Fruit fly (Drosophila melanogaster) whole organism, wandering third instar larva: ENCODE data around the gene Nubp2.

Experiments used
- Abd-B ChIP-seq: fragments of >200 bp; optimal IDR thresholded peaks from 2 replicates; lab custom pipeline; 2017; ENCODE audit warnings: missing biosample characterization, missing genetic modification characterization
- CG32264 ChIP-seq: fragments of 200-800 bp; sonication (Bioruptor generic); optimal IDR thresholded peaks from 2 replicates; lab custom pipeline; 2016; ENCODE audit warnings: missing biosample characterization, missing genetic modification characterization
- CG9705 ChIP-seq: fragments of 200-800 bp; sonication (Bioruptor generic); optimal IDR thresholded peaks from 2 replicates; lab custom pipeline; 2018; ENCODE audit warnings: missing biosample characterization, mild to moderate bottlenecking, missing genetic modification characterization
- CrebA ChIP-seq: fragments of 200-800 bp; sonication (Bioruptor generic); optimal IDR thresholded peaks from 2 replicates; lab custom pipeline; 2016; ENCODE audit warnings: missing biosample characterization, mild to moderate bottlenecking, missing genetic modification characterization, borderline replicate concordance
- GATAd ChIP-seq: sonication (Bioruptor generic); optimal IDR thresholded peaks from 2 replicates; lab custom pipeline; 2016; ENCODE audit warnings: missing biosample characterization, missing genetic modification characterization
- HLH106 ChIP-seq: fragments of 200-800 bp; optimal IDR thresholded peaks from 3 replicates; lab custom pipeline; 2019; ENCODE audit warnings: missing biosample characterization, mild to moderate bottlenecking, missing genetic modification characterization, moderate library complexity
- Hnf4 ChIP-seq: fragments of 200-800 bp; sonication (Bioruptor generic); optimal IDR thresholded peaks from 2 replicates; lab custom pipeline; 2016; ENCODE audit warnings: missing biosample characterization, mild to moderate bottlenecking, missing genetic modification characterization
- Hr78 ChIP-seq: fragments of >200 bp; optimal IDR thresholded peaks from 2 replicates; lab custom pipeline; 2017; ENCODE audit warnings: missing biosample characterization, missing genetic modification characterization
- Hr83 ChIP-seq: fragments of 200-300 bp; sonication (Bioruptor generic); optimal IDR thresholded peaks from 2 replicates; lab custom pipeline; 2016; ENCODE audit warnings: missing biosample characterization, mild to moderate bottlenecking, missing genetic modification characterization, moderate library complexity; ENCODE audit not compliant: poor library complexity, severe bottlenecking
- Jra ChIP-seq: sonication (Bioruptor generic); optimal IDR thresholded peaks from 2 replicates; lab custom pipeline; 2016; ENCODE audit warnings: missing biosample characterization, missing genetic modification characterization
- Mio ChIP-seq: sonication (Bioruptor generic); optimal IDR thresholded peaks from 2 replicates; lab custom pipeline; 2016; ENCODE audit warnings: missing biosample characterization, missing genetic modification characterization
- Myc ChIP-seq: fragments of >200 bp; optimal IDR thresholded peaks from 2 replicates; lab custom pipeline; 2017
- OdsH ChIP-seq: fragments of 200-800 bp; sonication (Bioruptor generic); optimal IDR thresholded peaks from 2 replicates; lab custom pipeline; 2016; ENCODE audit warnings: missing biosample characterization, mild to moderate bottlenecking, missing genetic modification characterization
- Rel ChIP-seq, 2 experiments: fragments of 200-800 bp; sonication (Bioruptor generic) in 1 of 2; optimal IDR thresholded peaks; 2 replicates in 1 of 2; 3 replicates in 1 of 2; lab custom pipeline; 2016 to 2019; ENCODE audit warnings: mild to moderate bottlenecking in 2 of 2, missing biosample characterization in 2 of 2, missing genetic modification characterization in 2 of 2, moderate library complexity in 1 of 2
- Sp1 ChIP-seq: fragments of 200-800 bp; sonication (Bioruptor generic); optimal IDR thresholded peaks from 3 replicates; lab custom pipeline; 2019; ENCODE audit warnings: missing biosample characterization, mild to moderate bottlenecking, missing genetic modification characterization, moderate library complexity
- Vsx2 ChIP-seq: fragments of 200-300, 225-300 bp; sonication (Bioruptor generic); optimal IDR thresholded peaks from 2 replicates; lab custom pipeline; 2018; ENCODE audit warnings: missing biosample characterization, missing genetic modification characterization; ENCODE audit not compliant: partially characterized antibody
- br ChIP-seq: fragments of 200-800 bp; sonication (Bioruptor generic); optimal IDR thresholded peaks from 2 replicates; lab custom pipeline; 2016; ENCODE audit warnings: missing biosample characterization, missing genetic modification characterization
- brk ChIP-seq: fragments of 200-800 bp; sonication (Bioruptor generic); optimal IDR thresholded peaks from 2 replicates; lab custom pipeline; 2016; ENCODE audit warnings: missing biosample characterization, mild to moderate bottlenecking, missing genetic modification characterization
- dmrt93B ChIP-seq: fragments of 200-800 bp; sonication (Bioruptor generic); optimal IDR thresholded peaks from 2 replicates; lab custom pipeline; 2018; ENCODE audit warnings: missing biosample characterization, mild to moderate bottlenecking, missing genetic modification characterization
- dsf ChIP-seq: sonication (Bioruptor generic); optimal IDR thresholded peaks from 2 replicates; lab custom pipeline; 2016; ENCODE audit warnings: missing biosample characterization, missing genetic modification characterization, borderline replicate concordance
- ey ChIP-seq: fragments of 200-800 bp; sonication (Bioruptor generic); optimal IDR thresholded peaks from 2 replicates; lab custom pipeline; 2016; ENCODE audit warnings: missing biosample characterization, missing genetic modification characterization
- foxo ChIP-seq, 2 experiments: fragments of 200-800 bp; sonication (Bioruptor generic); optimal IDR thresholded peaks; 2 replicates in 1 of 2; 3 replicates in 1 of 2; lab custom pipeline; 2016 to 2017; ENCODE audit warnings: missing biosample characterization in 2 of 2, missing genetic modification characterization in 2 of 2
- fru ChIP-seq: fragments of 200-800 bp; sonication (Bioruptor generic); optimal IDR thresholded peaks from 3 replicates; lab custom pipeline; 2016; ENCODE audit warnings: missing biosample characterization, mild to moderate bottlenecking, missing genetic modification characterization
- h ChIP-seq: fragments of 200-800 bp; sonication (Bioruptor generic); optimal IDR thresholded peaks from 3 replicates; lab custom pipeline; 2016; ENCODE audit warnings: missing biosample characterization, mild to moderate bottlenecking, missing genetic modification characterization
- jim ChIP-seq: fragments of 175-275, 200-325 bp; sonication (Bioruptor generic); optimal IDR thresholded peaks from 2 replicates; lab custom pipeline; 2016; ENCODE audit warnings: missing biosample characterization, mild to moderate bottlenecking, missing genetic modification characterization
- lola ChIP-seq: fragments of >200 bp; optimal IDR thresholded peaks from 2 replicates; lab custom pipeline; 2017; ENCODE audit warnings: missing biosample characterization, missing genetic modification characterization
- pan ChIP-seq: fragments of >200 bp; optimal IDR thresholded peaks from 2 replicates; lab custom pipeline; 2017
- psq ChIP-seq: fragments of 200-800 bp; sonication (Bioruptor generic); optimal IDR thresholded peaks from 3 replicates; lab custom pipeline; 2017; ENCODE audit warnings: missing biosample characterization, mild to moderate bottlenecking, missing genetic modification characterization, moderate library complexity
- rgr ChIP-seq: fragments of 200-800 bp; sonication (Bioruptor generic); optimal IDR thresholded peaks from 3 replicates; lab custom pipeline; 2016; ENCODE audit warnings: missing biosample characterization, mild to moderate bottlenecking, missing genetic modification characterization
- sage ChIP-seq: fragments of 200-800 bp; sonication (Bioruptor generic); optimal IDR thresholded peaks from 2 replicates; lab custom pipeline; 2016; ENCODE audit warnings: missing biosample characterization, mild to moderate bottlenecking, missing genetic modification characterization
- sv ChIP-seq: fragments of 200-800 bp; sonication (Bioruptor generic); optimal IDR thresholded peaks from 3 replicates; lab custom pipeline; 2016; ENCODE audit warnings: missing biosample characterization, missing genetic modification characterization
- usp ChIP-seq: fragments of >200 bp; optimal IDR thresholded peaks from 2 replicates; lab custom pipeline; 2017; ENCODE audit warnings: missing biosample characterization, missing genetic modification characterization
- woc ChIP-seq: sonication (Bioruptor generic); optimal IDR thresholded peaks from 2 replicates; lab custom pipeline; 2016; ENCODE audit warnings: missing biosample characterization, mild to moderate bottlenecking, missing genetic modification characterization

The Nubp2 gene

dm6 chr3L:20526196-20526740 lies at the start of gene Nubp2:
TSS of gene Nubp2 (plus strand) at chr3L:20526576.
- TF ChIP-seq CG32264 (GFP tag; lab: Kevin White, UChicago) (peak; percentile 59), usp (GFP tag; lab: Kevin White, UChicago) (no peak), OdsH (peak; percentile 92), CrebA (no peak), h (GFP tag; lab: Kevin White, UChicago) (peak; percentile 95), fru (GFP tag; lab: Kevin White, UChicago) (peak; percentile 94), CG9705 (GFP tag; lab: Kevin White, UChicago) (peak; percentile 96), Myc (lab: Kevin White, UChicago) (peak; percentile 20), dmrt93B (GFP tag; lab: Kevin White, UChicago) (peak; percentile 95), Jra (GFP tag; lab: Kevin White, UChicago) (peak; percentile 90), foxo (GFP tag; optimal IDR thresholded peaks at IDR 0.05; lab: Kevin White, UChicago) (peak in 1 of 2 experiments; percentile 96), Rel (GFP tag; optimal IDR thresholded peaks at IDR 0.05; lab: Kevin White, UChicago) (peak; percentile 27), Rel (tag; optimal IDR thresholded peaks at IDR 0.05; lab: Kevin White, UChicago) (peak; percentile 74), Abd-B (GFP tag; lab: Kevin White, UChicago) (no peak), br (peak; percentile 91), Hnf4 (GFP tag; lab: Kevin White, UChicago) (peak; percentile 93), lola (GFP tag; lab: Kevin White, UChicago) (no peak), Hr78 (GFP tag; lab: Kevin White, UChicago) (no peak), Sp1 (peak; percentile 95), HLH106 (peak; percentile 97), sv (GFP tag; lab: Kevin White, UChicago) (peak; percentile 93), ey (peak; percentile 95), psq (GFP tag; lab: Kevin White, UChicago) (peak; percentile 91), jim (GFP tag; lab: Kevin White, UChicago) (no peak), Mio (GFP tag; lab: Kevin White, UChicago) (peak; percentile 71), sage (GFP tag; lab: Kevin White, UChicago) (peak; percentile 68), brk (GFP tag; lab: Kevin White, UChicago) (peak; percentile 91), woc (GFP tag; lab: Kevin White, UChicago) (peak; percentile 90), GATAd (GFP tag; lab: Kevin White, UChicago) (no peak), rgr (GFP tag; lab: Kevin White, UChicago) (peak; percentile 95), dsf (GFP tag; lab: Kevin White, UChicago) (peak; percentile 87), Hr83 (GFP tag; lab: Kevin White, UChicago) (peak; percentile 32)

- TF ChIP-seq woc (GFP tag; lab: Kevin White, UChicago) (no peak), pan (lab: Kevin White, UChicago) (no peak), jim (GFP tag; lab: Kevin White, UChicago) (no peak), dmrt93B (GFP tag; lab: Kevin White, UChicago) (no peak)
These were observed 38.7 kb upstream of the Nubp2 start for dm6 chr3L:20487649-20488048.

- TF ChIP-seq jim (GFP tag; lab: Kevin White, UChicago) (no peak), h (GFP tag; lab: Kevin White, UChicago) (peak; percentile 17), usp (GFP tag; lab: Kevin White, UChicago) (no peak), Vsx2 (GFP tag; lab: Kevin White, UChicago) (no peak), Myc (lab: Kevin White, UChicago) (no peak), woc (GFP tag; lab: Kevin White, UChicago) (no peak), CrebA (no peak)
These were observed 34.7 kb upstream of the Nubp2 start, which contains the start of gene ND-39 for dm6 chr3L:20491525-20492132. TSS of gene ND-39 (plus strand) at chr3L:20492082.
